Worm (Caenorhabditis elegans) whole organism, young adult: ENCODE results near the gene Y53F4B.7.

Experiments used
- B0019.2 ChIP-seq: fragments of 200-800 bp; sonication (Bioruptor generic); conservative IDR thresholded peaks from 2 replicates; pipeline ENCODE4 v1.3.6; 2022; ENCODE audit warnings: missing genetic modification reagents, missing genetic modification characterization, missing compliant biosample characterization
- B0035.1 ChIP-seq: sonication (generic microtip); optimal IDR thresholded peaks from 2 replicates; lab custom pipeline; 2016; ENCODE audit warnings: missing genetic modification characterization, mild to moderate bottlenecking, missing compliant biosample characterization, missing genotype, missing genetic modification reagents
- B0261.1 ChIP-seq: sonication (generic microtip); optimal IDR thresholded peaks from 2 replicates; lab custom pipeline; 2016; ENCODE audit warnings: mild to moderate bottlenecking, missing genetic modification characterization, moderate library complexity, missing compliant biosample characterization
- C06A6.2 ChIP-seq: fragments of 200-800 bp; sonication (Bioruptor generic); conservative IDR thresholded peaks from 2 replicates; pipeline ENCODE4 v1.3.6; 2022; ENCODE audit warnings: missing genetic modification characterization, missing compliant biosample characterization
- F23B12.7 ChIP-seq: sonication (generic microtip); optimal IDR thresholded peaks from 2 replicates; lab custom pipeline; 2017; ENCODE audit warnings: missing genetic modification characterization, mild to moderate bottlenecking, missing compliant biosample characterization, antibody characterized with exemption, moderate library complexity; ENCODE audit not compliant: insufficient read depth
- F52B5.7 ChIP-seq: sonication (generic microtip); optimal IDR thresholded peaks from 2 replicates; lab custom pipeline; 2016; ENCODE audit warnings: mild to moderate bottlenecking, missing genetic modification characterization, missing compliant biosample characterization
- F55B11.4 ChIP-seq: sonication (generic microtip); optimal IDR thresholded peaks from 2 replicates; lab custom pipeline; 2016; ENCODE audit warnings: missing compliant biosample characterization, missing genetic modification characterization, borderline replicate concordance; ENCODE audit not compliant: insufficient read depth
- K11D2.4 ChIP-seq: fragments of 200-800 bp; sonication (Bioruptor generic); IDR thresholded peaks from 2 replicates; pipeline ENCODE4 v1.3.6; 2022; ENCODE audit warnings: missing genetic modification reagents, missing genetic modification characterization, missing compliant biosample characterization
- K12H6.12 ChIP-seq: fragments of 200-800 bp; sonication (Bioruptor generic); optimal IDR thresholded peaks from 2 replicates; lab custom pipeline; 2018; ENCODE audit warnings: mild to moderate bottlenecking, missing genetic modification characterization, missing compliant biosample characterization
- Y53G8AR.9 ChIP-seq: fragments of 200-800 bp; sonication (Bioruptor generic); conservative IDR thresholded peaks from 2 replicates; pipeline ENCODE4 v1.3.6; 2022; ENCODE audit warnings: missing genetic modification reagents, missing genetic modification characterization, missing compliant biosample characterization
- Y67H2A.10 ChIP-seq: fragments of 200-800 bp; sonication (Bioruptor generic); conservative IDR thresholded peaks from 2 replicates; pipeline ENCODE4 v1.3.6; 2022; ENCODE audit warnings: missing genetic modification reagents, missing genetic modification characterization, missing compliant biosample characterization
- aptf-2 ChIP-seq: fragments of 200-800 bp; sonication (Bioruptor generic); conservative IDR thresholded peaks from 2 replicates; pipeline ENCODE4 v1.3.6; 2022; ENCODE audit warnings: missing genetic modification reagents, missing genetic modification characterization, missing compliant biosample characterization
- atf-7 ChIP-seq: sonication (generic microtip); optimal IDR thresholded peaks from 2 replicates; lab custom pipeline; 2017; ENCODE audit warnings: mild to moderate bottlenecking, missing genetic modification characterization, missing compliant biosample characterization
- attf-6 ChIP-seq: fragments of 200-800 bp; sonication (Bioruptor generic); IDR thresholded peaks from 2 replicates; pipeline ENCODE4 v1.3.6; 2022; ENCODE audit warnings: missing genetic modification reagents, missing genetic modification characterization, missing compliant biosample characterization
- cebp-2 ChIP-seq: fragments of 200-800 bp; sonication (Bioruptor generic); IDR thresholded peaks from 2 replicates; pipeline ENCODE4 v1.3.6; 2022; ENCODE audit warnings: missing genetic modification characterization, missing compliant biosample characterization
- ceh-40 ChIP-seq: fragments of 200-800 bp; sonication (Bioruptor generic); IDR thresholded peaks from 2 replicates; pipeline ENCODE4 v1.3.6; 2022; ENCODE audit warnings: missing genetic modification characterization, missing compliant biosample characterization
- ceh-58 ChIP-seq: fragments of 200-800 bp; sonication (Bioruptor generic); IDR thresholded peaks from 2 replicates; pipeline ENCODE4 v1.3.6; 2022; ENCODE audit warnings: missing genetic modification characterization, missing compliant biosample characterization
- ceh-79 ChIP-seq: sonication (generic microtip); optimal IDR thresholded peaks from 2 replicates; lab custom pipeline; 2017; ENCODE audit warnings: mild to moderate bottlenecking, missing genetic modification characterization, missing compliant biosample characterization
- chd-7 ChIP-seq: sonication (generic microtip); optimal IDR thresholded peaks from 2 replicates; lab custom pipeline; 2016; ENCODE audit warnings: mild to moderate bottlenecking, missing genetic modification characterization, moderate library complexity, missing compliant biosample characterization
- dox-1 ChIP-seq: fragments of 200-800 bp; sonication (Bioruptor generic); IDR thresholded peaks from 2 replicates; pipeline ENCODE4 v1.3.6; 2022; ENCODE audit warnings: missing genetic modification reagents, missing genetic modification characterization, missing compliant biosample characterization
- dpff-1 ChIP-seq: sonication (generic microtip); optimal IDR thresholded peaks from 2 replicates; lab custom pipeline; 2017; ENCODE audit warnings: mild to moderate bottlenecking, missing genetic modification characterization, missing compliant biosample characterization
- egrh-3 ChIP-seq: fragments of 200-800 bp; sonication (Bioruptor generic); IDR thresholded peaks from 2 replicates; pipeline ENCODE4 v1.3.6; 2022; ENCODE audit warnings: missing genetic modification reagents, missing genetic modification characterization, missing compliant biosample characterization
- ekl-4 ChIP-seq: fragments of 200-800 bp; sonication (Bioruptor generic); IDR thresholded peaks from 2 replicates; pipeline ENCODE4 v1.3.6; 2022; ENCODE audit warnings: missing genetic modification reagents, missing genetic modification characterization, missing compliant biosample characterization
- gei-17 ChIP-seq: fragments of 200-800 bp; sonication (Bioruptor generic); optimal IDR thresholded peaks from 2 replicates; lab custom pipeline; 2018; ENCODE audit warnings: mild to moderate bottlenecking, missing genetic modification characterization, missing compliant biosample characterization
- him-1 ChIP-seq: sonication (generic microtip); optimal IDR thresholded peaks from 2 replicates; lab custom pipeline; 2016; ENCODE audit warnings: missing genotype, missing genetic modification reagents, missing genetic modification characterization, missing compliant biosample characterization
- hrde-1 ChIP-seq: sonication (generic microtip); optimal IDR thresholded peaks from 2 replicates; lab custom pipeline; 2016; ENCODE audit warnings: missing genetic modification characterization, mild to moderate bottlenecking, missing compliant biosample characterization, moderate library complexity, missing genotype, missing genetic modification reagents, borderline replicate concordance
- lin-54 ChIP-seq: fragments of 200-800 bp; sonication (Bioruptor generic); optimal IDR thresholded peaks from 2 replicates; lab custom pipeline; 2018; ENCODE audit warnings: mild to moderate bottlenecking, missing genetic modification characterization, missing compliant biosample characterization
- lir-1 ChIP-seq: fragments of 200-800 bp; sonication (Bioruptor generic); conservative IDR thresholded peaks from 2 replicates; pipeline ENCODE4 v1.3.6; 2022; ENCODE audit warnings: missing genetic modification reagents, missing genetic modification characterization, missing compliant biosample characterization
- madf-10 ChIP-seq: sonication (generic microtip); optimal IDR thresholded peaks from 2 replicates; lab custom pipeline; 2016; ENCODE audit warnings: mild to moderate bottlenecking, missing genetic modification characterization, missing compliant biosample characterization
- madf-3 ChIP-seq: fragments of 200-800 bp; sonication (Bioruptor generic); IDR thresholded peaks from 2 replicates; pipeline ENCODE4 v1.3.6; 2022; ENCODE audit warnings: missing genetic modification reagents, missing genetic modification characterization, missing compliant biosample characterization
- madf-6 ChIP-seq: fragments of 200-800 bp; sonication (Bioruptor generic); IDR thresholded peaks from 2 replicates; pipeline ENCODE4 v1.3.6; 2022; ENCODE audit warnings: missing genetic modification reagents, missing genetic modification characterization, missing compliant biosample characterization
- mel-28 ChIP-seq: sonication (generic microtip); optimal IDR thresholded peaks from 2 replicates; lab custom pipeline; 2016; ENCODE audit warnings: borderline replicate concordance, mild to moderate bottlenecking, missing genetic modification characterization, missing compliant biosample characterization
- mes-4 ChIP-seq: sonication (generic microtip); optimal IDR thresholded peaks from 2 replicates; lab custom pipeline; 2016; ENCODE audit warnings: missing genotype, missing genetic modification characterization, missing compliant biosample characterization
- nfya-1 ChIP-seq: sonication (generic microtip); optimal IDR thresholded peaks from 2 replicates; lab custom pipeline; 2017; ENCODE audit warnings: antibody characterized with exemption, missing compliant biosample characterization, missing genetic modification characterization, borderline replicate concordance; ENCODE audit not compliant: insufficient read depth
- nfyb-1 ChIP-seq: fragments of 200-800 bp; sonication (Bioruptor generic); IDR thresholded peaks from 2 replicates; pipeline ENCODE4 v1.3.6; 2022; ENCODE audit warnings: missing genetic modification reagents, missing genetic modification characterization, missing compliant biosample characterization
- nhr-120 ChIP-seq: fragments of 200-800 bp; sonication (Bioruptor generic); IDR thresholded peaks from 2 replicates; pipeline ENCODE4 v1.3.6; 2022; ENCODE audit warnings: missing genetic modification characterization, missing compliant biosample characterization
- rcor-1 ChIP-seq: fragments of 200-800 bp; sonication (Bioruptor generic); IDR thresholded peaks from 2 replicates; pipeline ENCODE4 v1.3.6; 2022; ENCODE audit warnings: missing genetic modification reagents, missing genetic modification characterization, missing compliant biosample characterization
- sdz-38 ChIP-seq: sonication (generic microtip); optimal IDR thresholded peaks from 2 replicates; lab custom pipeline; 2016; ENCODE audit warnings: missing genotype, missing genetic modification characterization, missing compliant biosample characterization
- sea-2 ChIP-seq: fragments of 200-800 bp; sonication (Bioruptor generic); IDR thresholded peaks from 2 replicates; pipeline ENCODE4 v1.3.6; 2022; ENCODE audit warnings: missing genetic modification characterization, missing compliant biosample characterization
- snpc-1.1 ChIP-seq: sonication (generic microtip); optimal IDR thresholded peaks from 2 replicates; lab custom pipeline; 2017; ENCODE audit warnings: missing genetic modification characterization, mild to moderate bottlenecking, missing compliant biosample characterization, antibody characterized with exemption, moderate library complexity, missing genotype, missing genetic modification reagents; ENCODE audit not compliant: insufficient read depth
- somi-1 ChIP-seq: fragments of 200-800 bp; sonication (Bioruptor generic); optimal IDR thresholded peaks from 2 replicates; lab custom pipeline; 2018; ENCODE audit warnings: mild to moderate bottlenecking, missing genetic modification characterization, missing compliant biosample characterization
- tbp1 ChIP-seq: fragments of 200-800 bp; sonication (Bioruptor generic); optimal IDR thresholded peaks from 2 replicates; lab custom pipeline; 2018; ENCODE audit warnings: mild to moderate bottlenecking, missing genetic modification characterization, missing compliant biosample characterization
- tlf-1 ChIP-seq: fragments of 200-800 bp; sonication (Bioruptor generic); optimal IDR thresholded peaks from 2 replicates; lab custom pipeline; 2018; ENCODE audit warnings: mild to moderate bottlenecking, missing genetic modification characterization, missing compliant biosample characterization
- unc-130 ChIP-seq: sonication (generic microtip); optimal IDR thresholded peaks from 2 replicates; lab custom pipeline; 2016; ENCODE audit warnings: missing genetic modification reagents, missing genetic modification characterization, missing compliant biosample characterization
- zim-3 ChIP-seq: sonication (generic microtip); optimal IDR thresholded peaks from 2 replicates; lab custom pipeline; 2017; ENCODE audit warnings: mild to moderate bottlenecking, missing genetic modification characterization, moderate library complexity, missing compliant biosample characterization
- ztf-28 ChIP-seq: fragments of 200-800 bp; sonication (Bioruptor generic); IDR thresholded peaks from 2 replicates; pipeline ENCODE4 v1.3.6; 2022; ENCODE audit warnings: missing genetic modification reagents, missing genetic modification characterization, missing compliant biosample characterization
- ztf-3 ChIP-seq: fragments of 200-800 bp; sonication (Bioruptor generic); optimal IDR thresholded peaks from 2 replicates; lab custom pipeline; 2018; ENCODE audit warnings: mild to moderate bottlenecking, missing genetic modification characterization, missing compliant biosample characterization

Gene Y53F4B.7

DNA sequence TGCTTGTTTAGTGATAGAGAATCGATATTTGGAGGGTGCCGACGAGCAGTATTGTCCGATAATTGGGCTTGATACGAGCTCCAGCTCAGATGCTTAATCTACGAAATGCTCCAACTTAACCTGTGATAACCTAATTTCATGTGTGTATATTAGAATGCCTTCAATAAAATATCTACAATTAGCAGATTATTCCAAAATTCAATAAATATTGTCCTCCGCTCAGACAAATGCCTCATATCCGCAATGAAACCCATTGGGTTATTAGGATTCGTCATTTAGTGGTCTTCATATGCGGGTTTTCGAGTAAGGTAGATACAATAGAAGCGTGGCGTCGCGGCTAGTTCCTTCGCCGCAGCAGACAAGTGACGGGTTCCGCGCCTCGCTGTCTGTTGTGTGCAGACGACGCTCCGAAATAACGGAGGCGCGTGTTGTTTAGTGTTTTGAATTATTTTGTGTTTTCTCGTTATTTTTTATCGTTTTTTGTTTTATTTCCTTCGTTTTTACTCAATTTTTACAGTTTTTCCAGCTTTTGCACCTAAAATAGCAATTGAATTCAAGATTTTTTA, 33.0 kb downstream of the Y53F4B.7 start, which contains the start of gene cmtr-1:
cmtr-1 (plus strand) TSS at position 516 of the 566 bp plus-strand sequence.
- TF ChIP-seq nfya-1 (tag; lab: Kevin White, UChicago) (no peak), nhr-120 (no peak), snpc-1.1 (tag; lab: Kevin White, UChicago) (peak; percentile 100), mel-28 (tag; lab: Kevin White, UChicago) (peak; percentile 85), F55B11.4 (tag; lab: Kevin White, UChicago) (no peak), him-1 (tag; lab: Kevin White, UChicago) (peak; percentile 95), B0261.1 (peak; percentile 42), Y67H2A.10 (GFP tag; lab: Robert Waterston, UW) (no peak), ekl-4 (GFP tag; lab: Robert Waterston, UW) (peak; percentile 97), cebp-2 (peak; percentile 84), ceh-40 (GFP tag; lab: Robert Waterston, UW) (no peak), tbp1 (GFP tag; lab: Kevin White, UChicago) (peak; percentile 84), B0035.1 (tag; lab: Kevin White, UChicago) (peak; percentile 62), nfyb-1 (peak; percentile 97), K11D2.4 (GFP tag; lab: Robert Waterston, UW) (peak; percentile 90), K12H6.12 (peak; percentile 81), ceh-58 (GFP tag; lab: Robert Waterston, UW) (0 out of 2 replicates have a peak, but pooled peaks have one; percentile 2), F23B12.7 (tag; lab: Kevin White, UChicago) (peak; percentile 69), madf-3 (GFP tag; lab: Robert Waterston, UW) (0 out of 2 replicates have a peak, but pooled peaks have one; percentile 56), madf-10 (tag; lab: Kevin White, UChicago) (peak; percentile 87), ztf-3 (GFP tag; lab: Kevin White, UChicago) (no peak), atf-7 (tag; lab: Kevin White, UChicago) (peak; percentile 93), dpff-1 (tag; lab: Kevin White, UChicago) (peak; percentile 83), gei-17 (GFP tag; lab: Kevin White, UChicago) (peak; percentile 90), B0019.2 (peak; percentile 73), chd-7 (tag; lab: Kevin White, UChicago) (peak; percentile 86), attf-6 (GFP tag; lab: Robert Waterston, UW) (peak; percentile 95), zim-3 (tag; lab: Kevin White, UChicago) (peak; percentile 97), madf-6 (GFP tag; lab: Robert Waterston, UW) (peak; percentile 93), lin-54 (GFP tag; lab: Kevin White, UChicago) (peak; percentile 96), ceh-79 (no peak), somi-1 (GFP tag; lab: Kevin White, UChicago) (peak; percentile 73), ztf-28 (GFP tag; lab: Robert Waterston, UW) (peak; percentile 86), unc-130 (peak; percentile 74), sea-2 (GFP tag; lab: Robert Waterston, UW) (no peak), hrde-1 (peak; percentile 91), mes-4 (peak; percentile 72), rcor-1 (GFP tag; lab: Robert Waterston, UW) (peak; percentile 97), tlf-1 (GFP tag; lab: Kevin White, UChicago) (peak; percentile 95), sdz-38 (tag; lab: Kevin White, UChicago) (no peak), lir-1 (GFP tag; lab: Robert Waterston, UW) (peak; percentile 79), Y53G8AR.9 (GFP tag; lab: Robert Waterston, UW) (peak; percentile 91), dox-1 (GFP tag; lab: Robert Waterston, UW) (peak; percentile 98; the same call in 1 of the 2 replicates), egrh-3 (GFP tag; lab: Robert Waterston, UW) (peak; percentile 57), F52B5.7 (tag; lab: Kevin White, UChicago) (peak; percentile 82), aptf-2 (peak; percentile 22; the same call in 1 of the 2 replicates), C06A6.2 (peak; percentile 86; the same call in 1 of the 2 replicates)
